Fruit fly (Drosophila melanogaster) whole organism, embryonic: ENCODE data around the gene CG7203.

Source experiments
- Ada2b ChIP-seq: fragments of 200-800 bp; sonication (Bioruptor generic); IDR thresholded peaks from 2 replicates; pipeline ENCODE4 v1.3.6; 2022; ENCODE audit warnings: missing biosample characterization, missing genetic modification characterization
- Asciz ChIP-seq: fragments of 200-800 bp; sonication (Bioruptor generic); optimal IDR thresholded peaks from 2 replicates; lab custom pipeline; 2017; ENCODE audit warnings: missing biosample characterization, mild to moderate bottlenecking, missing genetic modification characterization, missing genetic modification reagents
- B-H1 ChIP-seq: fragments of 200-800 bp; sonication (Bioruptor generic); IDR thresholded peaks from 3 replicates; pipeline ENCODE4 v1.3.6; 2022; ENCODE audit warnings: missing biosample characterization, missing genetic modification characterization
- CG10209 ChIP-seq: fragments of 200-800 bp; sonication (Bioruptor generic); optimal IDR thresholded peaks from 3 replicates; lab custom pipeline; 2017; ENCODE audit warnings: missing biosample characterization, mild to moderate bottlenecking, missing genetic modification characterization, missing genetic modification reagents
- CG10267 ChIP-seq: fragments of 200-800 bp; sonication (Bioruptor generic); optimal IDR thresholded peaks from 2 replicates; lab custom pipeline; 2018; ENCODE audit warnings: missing biosample characterization, mild to moderate bottlenecking, missing genetic modification characterization, moderate library complexity
- CG10274 ChIP-seq: fragments of 200-800 bp; sonication (Bioruptor generic); optimal IDR thresholded peaks from 3 replicates; lab custom pipeline; 2017; ENCODE audit warnings: missing biosample characterization, mild to moderate bottlenecking, missing genetic modification characterization
- CG11247 ChIP-seq: fragments of 200-800 bp; sonication (Bioruptor generic); IDR thresholded peaks from 2 replicates; pipeline ENCODE4 v1.3.6; 2022; ENCODE audit warnings: missing biosample characterization, missing genetic modification characterization
- CG13424 ChIP-seq: fragments of 200-800 bp; sonication (Bioruptor generic); optimal IDR thresholded peaks from 2 replicates; lab custom pipeline; 2019; ENCODE audit warnings: missing biosample characterization, mild to moderate bottlenecking, missing genetic modification characterization, moderate library complexity
- CG15269 ChIP-seq: fragments of 200-800 bp; sonication (Bioruptor generic); optimal IDR thresholded peaks from 2 replicates; lab custom pipeline; 2018; ENCODE audit warnings: missing biosample characterization, mild to moderate bottlenecking, missing genetic modification characterization, moderate library complexity
- CG1647 ChIP-seq: fragments of 200-800 bp; sonication (Bioruptor generic); optimal IDR thresholded peaks from 3 replicates; lab custom pipeline; 2016; ENCODE audit warnings: missing biosample characterization, missing genetic modification characterization
- CG18619 ChIP-seq: fragments of 200-800 bp; sonication (Bioruptor generic); optimal IDR thresholded peaks from 3 replicates; lab custom pipeline; 2017; ENCODE audit warnings: missing biosample characterization, mild to moderate bottlenecking, missing genetic modification characterization
- CG3281 ChIP-seq: fragments of 200-800 bp; sonication (Bioruptor generic); optimal IDR thresholded peaks from 3 replicates; lab custom pipeline; 2017; ENCODE audit warnings: missing biosample characterization, mild to moderate bottlenecking, missing genetic modification characterization
- CG34422 ChIP-seq: fragments of 200-800 bp; sonication (Bioruptor generic); IDR thresholded peaks from 3 replicates; pipeline ENCODE4 v1.3.6; 2022; ENCODE audit warnings: missing biosample characterization, missing genetic modification characterization
- CG5180 ChIP-seq: fragments of 200-800 bp; sonication (Bioruptor generic); optimal IDR thresholded peaks from 3 replicates; lab custom pipeline; 2017; ENCODE audit warnings: missing biosample characterization, missing genetic modification characterization, mild to moderate bottlenecking, moderate library complexity, missing genetic modification reagents
- CG6272 ChIP-seq: fragments of 200-800 bp; sonication (Bioruptor generic); IDR thresholded peaks from 2 replicates; pipeline ENCODE4 v1.3.6; 2022; ENCODE audit warnings: missing biosample characterization, missing genetic modification characterization
- CG9727 ChIP-seq: fragments of 200-800 bp; sonication (Bioruptor generic); optimal IDR thresholded peaks from 3 replicates; lab custom pipeline; 2017; ENCODE audit warnings: missing biosample characterization, mild to moderate bottlenecking, missing genetic modification characterization
- CG9817 ChIP-seq: fragments of 200-800 bp; sonication (Bioruptor generic); optimal IDR thresholded peaks from 2 replicates; lab custom pipeline; 2018; ENCODE audit warnings: missing biosample characterization, mild to moderate bottlenecking, missing genetic modification characterization, moderate library complexity
- CkIIα-i1 ChIP-seq: fragments of 200-800 bp; sonication (Bioruptor generic); IDR thresholded peaks from 2 replicates; pipeline ENCODE4 v1.3.6; 2022; ENCODE audit warnings: missing biosample characterization, missing genetic modification characterization
- Doc2 ChIP-seq: fragments of 200-800 bp; sonication (Bioruptor generic); IDR thresholded peaks from 2 replicates; pipeline ENCODE4 v1.3.6; 2022; ENCODE audit warnings: missing biosample characterization, missing genetic modification characterization
- Doc3 ChIP-seq: fragments of 200-800 bp; sonication (Bioruptor generic); IDR thresholded peaks from 3 replicates; pipeline ENCODE4 v1.3.6; 2022; ENCODE audit warnings: missing biosample characterization, missing genetic modification characterization; ENCODE audit not compliant: partially characterized antibody
- GATAe ChIP-seq: fragments of 200-800 bp; sonication (Bioruptor generic); conservative IDR thresholded peaks from 2 replicates; pipeline ENCODE4 v1.3.6; 2022; ENCODE audit warnings: missing biosample characterization, missing genetic modification characterization
- H2.0 ChIP-seq: fragments of 200-800 bp; sonication (Bioruptor generic); IDR thresholded peaks from 2 replicates; pipeline ENCODE4 v1.3.6; 2022; ENCODE audit warnings: missing biosample characterization, missing genetic modification characterization
- HLH3B ChIP-seq: fragments of 200-800 bp; sonication (Bioruptor generic); IDR thresholded peaks from 2 replicates; pipeline ENCODE4 v1.3.6; 2022; ENCODE audit warnings: missing biosample characterization, missing genetic modification characterization
- Hsf ChIP-seq: fragments of 200-800 bp; sonication (Bioruptor generic); optimal IDR thresholded peaks from 3 replicates; lab custom pipeline; 2016; ENCODE audit warnings: missing biosample characterization, missing genetic modification characterization
- Meics ChIP-seq: fragments of 200-800 bp; sonication (Bioruptor generic); optimal IDR thresholded peaks from 2 replicates; lab custom pipeline; 2017; ENCODE audit warnings: missing biosample characterization, mild to moderate bottlenecking, missing genetic modification characterization
- Oaz ChIP-seq: fragments of 200-800 bp; sonication (Bioruptor generic); IDR thresholded peaks from 2 replicates; pipeline ENCODE4 v1.3.6; 2022; ENCODE audit warnings: missing biosample characterization, missing genetic modification characterization
- abd-A ChIP-seq: fragments of 200-800 bp; sonication (Bioruptor generic); optimal IDR thresholded peaks from 3 replicates; lab custom pipeline; 2019; ENCODE audit warnings: missing biosample characterization, mild to moderate bottlenecking, missing genetic modification characterization, moderate library complexity
- ato ChIP-seq: fragments of 200-800 bp; sonication (Bioruptor generic); IDR thresholded peaks from 2 replicates; pipeline ENCODE4 v1.3.6; 2022; ENCODE audit warnings: missing biosample characterization, missing genetic modification characterization; ENCODE audit not compliant: partially characterized antibody
- br ChIP-seq: fragments of >200 bp; optimal IDR thresholded peaks from 2 replicates; lab custom pipeline; 2017
- dpn ChIP-seq, 2 experiments: fragments of 200-800 bp; sonication (Bioruptor generic); optimal IDR thresholded peaks; 3 replicates each; lab custom pipeline; 2016; ENCODE audit warnings: missing biosample characterization in 2 of 2, missing genetic modification characterization in 2 of 2
- fd96Cb ChIP-seq: fragments of 200-800 bp; sonication (Bioruptor generic); optimal IDR thresholded peaks from 2 replicates; lab custom pipeline; 2018; ENCODE audit warnings: missing biosample characterization, mild to moderate bottlenecking, missing genetic modification characterization, moderate library complexity
- h ChIP-seq: fragments of >200 bp; optimal IDR thresholded peaks from 2 replicates; lab custom pipeline; 2017
- hth ChIP-seq: fragments of >200 bp; optimal IDR thresholded peaks from 2 replicates; lab custom pipeline; 2017; ENCODE audit warnings: inconsistent platforms
- jing ChIP-seq: fragments of 200-800 bp; sonication (Bioruptor generic); optimal IDR thresholded peaks from 2 replicates; lab custom pipeline; 2018; ENCODE audit warnings: missing biosample characterization, mild to moderate bottlenecking, missing genetic modification characterization
- jumu ChIP-seq: fragments of 200-800 bp; sonication (Bioruptor generic); optimal IDR thresholded peaks from 3 replicates; lab custom pipeline; 2016; ENCODE audit warnings: missing biosample characterization, missing genetic modification characterization
- klu ChIP-seq: fragments of 200-800 bp; sonication (Bioruptor generic); IDR thresholded peaks from 2 replicates; pipeline ENCODE4 v1.3.6; 2022; ENCODE audit warnings: missing biosample characterization, missing genetic modification characterization
- lab ChIP-seq: fragments of 200-800 bp; sonication (Bioruptor generic); optimal IDR thresholded peaks from 3 replicates; lab custom pipeline; 2017; ENCODE audit warnings: missing biosample characterization, missing genetic modification characterization, mild to moderate bottlenecking, moderate library complexity, missing genetic modification reagents
- nau ChIP-seq: fragments of 200-800 bp; sonication (Bioruptor generic); optimal IDR thresholded peaks from 3 replicates; lab custom pipeline; 2017; ENCODE audit warnings: missing biosample characterization, mild to moderate bottlenecking, missing genetic modification characterization, missing genetic modification reagents
- pan ChIP-seq, 4 experiments: fragments of >200 bp in 3 of 4; fragments of 200-800 bp in 1 of 4; sonication (Bioruptor generic) in 1 of 4; optimal IDR thresholded peaks in 3 of 4; IDR thresholded peaks in 1 of 4; 2 replicates each; pipeline versions ENCODE4 v1.3.6 to Lab custom; 2017 to 2022; ENCODE audit warnings: missing biosample characterization in 2 of 4, missing genetic modification characterization in 2 of 4, mixed read lengths in 1 of 4
- pho ChIP-seq: fragments of 200-800 bp; sonication (Bioruptor generic); optimal IDR thresholded peaks from 2 replicates; lab custom pipeline; 2016; ENCODE audit warnings: missing biosample characterization, missing genetic modification characterization
- prd ChIP-seq, 3 experiments: fragments of >200 bp in 2 of 3; fragments of 200-800 bp in 1 of 3; sonication (Bioruptor generic) in 1 of 3; optimal IDR thresholded peaks in 2 of 3; IDR thresholded peaks in 1 of 3; 2 replicates in 2 of 3; 3 replicates in 1 of 3; pipeline versions ENCODE4 v1.3.6 to Lab custom; 2017 to 2022; ENCODE audit warnings: missing biosample characterization in 1 of 3, missing genetic modification characterization in 1 of 3
- ro ChIP-seq: fragments of 200-800 bp; sonication (Bioruptor generic); IDR thresholded peaks from 2 replicates; pipeline ENCODE4 v1.3.6; 2022; ENCODE audit warnings: missing biosample characterization, missing genetic modification characterization
- schlank ChIP-seq: fragments of 200-800 bp; sonication (Bioruptor generic); optimal IDR thresholded peaks from 2 replicates; lab custom pipeline; 2018; ENCODE audit warnings: missing biosample characterization, mild to moderate bottlenecking, missing genetic modification characterization
- sr ChIP-seq: fragments of 200-800 bp; sonication (Bioruptor generic); IDR thresholded peaks from 3 replicates; pipeline ENCODE4 v1.3.6; 2022; ENCODE audit warnings: missing biosample characterization, missing genetic modification characterization
- tll ChIP-seq, 2 experiments: fragments of 200-800 bp in 1 of 2; fragments of >200 bp in 1 of 2; sonication (Bioruptor generic) in 1 of 2; optimal IDR thresholded peaks; 2 replicates each; lab custom pipeline; 2017 to 2019; ENCODE audit warnings: missing biosample characterization in 2 of 2, missing genetic modification characterization in 2 of 2, mild to moderate bottlenecking in 1 of 2, moderate library complexity in 1 of 2
- usp ChIP-seq: fragments of >200 bp; optimal IDR thresholded peaks from 2 replicates; lab custom pipeline; 2017; ENCODE audit warnings: missing biosample characterization, missing genetic modification characterization
- wdn ChIP-seq: fragments of 200-800 bp; sonication (Bioruptor generic); IDR thresholded peaks from 2 replicates; pipeline ENCODE4 v1.3.6; 2022; ENCODE audit warnings: missing biosample characterization, missing genetic modification characterization
- yki ChIP-seq: fragments of >200 bp; optimal IDR thresholded peaks from 3 replicates; lab custom pipeline; 2018

CG7203 gene

DNA sequence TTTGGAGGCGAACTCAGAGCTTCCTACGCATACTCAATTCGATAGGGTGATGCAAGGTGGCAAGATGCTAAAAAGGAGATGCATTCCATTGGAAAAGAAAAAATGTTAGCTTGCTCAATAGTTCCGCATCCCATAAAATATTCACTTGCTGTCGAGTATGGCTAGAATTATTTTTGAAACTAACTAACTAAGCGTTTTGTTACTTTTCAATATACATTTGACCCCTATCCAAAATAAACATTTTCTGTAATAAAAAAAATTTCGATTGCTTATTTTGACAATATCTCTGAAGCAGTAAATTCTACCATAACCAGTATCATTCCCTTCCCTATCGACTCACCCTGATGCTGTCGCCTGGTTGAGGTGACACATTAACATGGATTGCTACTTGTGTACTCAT lies 49.5 kb downstream of the CG7203 start (continued):
- TF ChIP-seq pho, result peak; percentile 24
- peak; percentile 23 for TF ChIP-seq lab (GFP tag; lab: Kevin White, UChicago)
- TF ChIP-seq Asciz (GFP tag; lab: Kevin White, UChicago), result no peak
- peak; percentile 60; the same call in 2 of the 3 replicates for TF ChIP-seq sr (GFP tag; lab: Robert Waterston, UW)
- no peak for TF ChIP-seq CG34422 (GFP tag; lab: Robert Waterston, UW)
- TF ChIP-seq CkIIα-i1 (GFP tag; lab: Robert Waterston, UW), result no peak
- TF ChIP-seq wdn (GFP tag; lab: Robert Waterston, UW), result peak; percentile 17; the same call in 1 of the 2 replicates
- peak; percentile 53 for TF ChIP-seq CG15269 (tag; lab: Kevin White, UChicago)
- no peak for TF ChIP-seq usp (GFP tag; lab: Kevin White, UChicago)
- peak; percentile 6 for TF ChIP-seq CG18619
- TF ChIP-seq prd (optimal IDR thresholded peaks at IDR 0.05; lab: Kevin White, UChicago), result no peak
- TF ChIP-seq prd (GFP tag; IDR thresholded peaks at IDR 0.05; lab: Robert Waterston, UW), result peak; percentile 19; the same call in 1 of the 3 replicates
- peak; percentile 20 for TF ChIP-seq CG3281 (GFP tag; lab: Kevin White, UChicago)
- TF ChIP-seq H2.0 (GFP tag; lab: Robert Waterston, UW), result peak; percentile 22; the same call in 1 of the 2 replicates
- no peak for TF ChIP-seq CG10209 (GFP tag; lab: Kevin White, UChicago)
- TF ChIP-seq CG9817 (tag; lab: Kevin White, UChicago), result peak; percentile 45
- TF ChIP-seq dpn (GFP tag; optimal IDR thresholded peaks at IDR 0.05; lab: Kevin White, UChicago), result peak in 1 of 2 experiments; percentile 42
- TF ChIP-seq CG11247, result peak; percentile 40; the same call in 1 of the 2 replicates

DNA sequence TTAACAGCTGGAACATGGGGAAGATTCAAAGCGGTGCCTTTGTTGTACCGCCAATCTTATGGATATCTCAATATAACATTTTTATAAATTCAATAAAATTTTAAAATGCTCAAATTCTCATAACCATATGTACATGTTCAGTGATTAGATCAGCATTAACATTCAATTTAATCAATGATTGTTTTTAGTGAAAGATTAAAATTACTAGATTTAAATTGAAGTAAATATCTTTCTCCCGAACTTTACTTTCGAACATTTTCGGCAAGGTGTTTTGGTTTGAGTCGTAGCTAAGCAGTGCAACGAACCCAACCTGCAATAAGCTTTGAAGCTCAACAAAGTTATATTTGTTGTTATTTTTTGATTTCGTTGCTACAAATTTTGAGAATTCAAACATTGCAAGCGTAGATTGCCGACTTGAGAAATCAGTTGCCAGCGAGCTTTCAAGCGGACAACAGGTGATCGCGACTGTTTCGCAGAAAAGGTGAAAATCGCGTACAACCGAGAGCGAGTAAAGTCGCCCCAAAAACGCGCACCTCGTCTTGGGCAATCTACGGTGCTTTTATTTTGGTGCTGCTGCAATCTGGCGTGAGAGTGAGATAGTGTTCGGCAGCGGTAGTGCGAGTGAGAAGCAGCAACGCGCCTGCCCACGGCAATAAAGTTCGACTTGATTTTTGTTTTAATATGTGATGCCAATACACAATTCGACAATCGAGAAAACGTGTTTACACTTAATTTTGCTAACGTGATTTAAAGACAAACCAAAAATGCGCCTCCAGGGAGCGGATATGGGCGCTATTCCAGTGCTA lies 50.4 kb downstream of the CG7203 start, which contains the start of gene Tep3:
Tep3 (plus strand) TSS at position 423 of the 806 bp plus-strand sequence.
- TF ChIP-seq CG10267 (tag; lab: Kevin White, UChicago) (no peak), HLH3B (peak; percentile 19; the same call in 1 of the 2 replicates), yki (lab: Kevin White, UChicago) (no peak), Hsf (GFP tag; lab: Kevin White, UChicago) (peak; percentile 52), B-H1 (GFP tag; lab: Robert Waterston, UW) (no peak), ro (GFP tag; lab: Robert Waterston, UW) (no peak), Meics (peak; percentile 24), CG9727 (GFP tag; lab: Kevin White, UChicago) (peak; percentile 19), pan (optimal IDR thresholded peaks at IDR 0.05; lab: Kevin White, UChicago) (no peak), pan (GFP tag; optimal IDR thresholded peaks at IDR 0.05 in 1 of 2, IDR thresholded peaks at IDR 0.05 in 1 of 2) (no peak), CG10274 (GFP tag; lab: Kevin White, UChicago) (no peak), CG1647 (GFP tag; lab: Kevin White, UChicago) (no peak), CG6272 (no peak), nau (no peak), jumu (GFP tag; lab: Kevin White, UChicago) (no peak), CG5180 (GFP tag; lab: Kevin White, UChicago) (no peak), Ada2b (GFP tag; lab: Robert Waterston, UW) (peak; percentile 23; the same call in 1 of the 2 replicates), Oaz (no peak), br (lab: Kevin White, UChicago) (no peak), jing (GFP tag; lab: Kevin White, UChicago) (no peak), schlank (tag; lab: Kevin White, UChicago) (no peak), Doc2 (GFP tag; lab: Robert Waterston, UW) (no peak), CG13424 (tag; lab: Kevin White, UChicago) (no peak), h (lab: Kevin White, UChicago) (no peak), fd96Cb (tag; lab: Kevin White, UChicago) (no peak), tll (GFP tag; optimal IDR thresholded peaks at IDR 0.05; lab: Kevin White, UChicago) (no peak), klu (GFP tag; lab: Robert Waterston, UW) (no peak), ato (no peak), GATAe (GFP tag; lab: Robert Waterston, UW) (no peak), Doc3 (GFP tag; lab: Robert Waterston, UW) (no peak), hth (lab: Kevin White, UChicago) (no peak), abd-A (no peak)
